Fruit fly (Drosophila melanogaster) whole organism, embryonic: ENCODE measurements around the gene Uck.
A peak's percentile ranks its signal among the peaks of the same experiment; 100 is the strongest.

Source experiments
- BEAF-32 ChIP-seq: fragments of 200-800 bp; sonication (Bioruptor generic); optimal IDR thresholded peaks from 3 replicates; lab custom pipeline; 2017; ENCODE audit warnings: missing biosample characterization, missing genetic modification characterization, mild to moderate bottlenecking, moderate library complexity, missing genetic modification reagents
- Bgb ChIP-seq: fragments of 200-800 bp; sonication (Bioruptor generic); IDR thresholded peaks from 2 replicates; pipeline ENCODE4 v1.3.6; 2022; ENCODE audit warnings: missing biosample characterization, missing genetic modification characterization; ENCODE audit not compliant: partially characterized antibody
- Blimp-1 ChIP-seq: fragments of 200-800 bp; sonication (Bioruptor generic); optimal IDR thresholded peaks from 3 replicates; lab custom pipeline; 2018; ENCODE audit warnings: missing biosample characterization, missing genetic modification characterization, mild to moderate bottlenecking, moderate library complexity, missing genetic modification reagents
- CG10431 ChIP-seq: fragments of 200-800 bp; sonication (Bioruptor generic); optimal IDR thresholded peaks from 3 replicates; lab custom pipeline; 2018; ENCODE audit warnings: missing biosample characterization, mild to moderate bottlenecking, missing genetic modification characterization
- CG10565 ChIP-seq: fragments of 200-800 bp; sonication (Bioruptor generic); optimal IDR thresholded peaks from 3 replicates; lab custom pipeline; 2016; ENCODE audit warnings: missing biosample characterization, mild to moderate bottlenecking, missing genetic modification characterization
- CG1233 ChIP-seq: fragments of 200-800 bp; sonication (Bioruptor generic); optimal IDR thresholded peaks from 4 replicates; lab custom pipeline; 2018; ENCODE audit warnings: missing biosample characterization, mild to moderate bottlenecking, missing genetic modification characterization
- CG13123 ChIP-seq: fragments of 200-800 bp; sonication (Bioruptor generic); optimal IDR thresholded peaks from 2 replicates; lab custom pipeline; 2016; ENCODE audit warnings: missing biosample characterization, missing genetic modification characterization
- CG14014 ChIP-seq: fragments of 200-800 bp; sonication (Bioruptor generic); IDR thresholded peaks from 2 replicates; pipeline ENCODE4 v1.3.6; 2022; ENCODE audit warnings: missing biosample characterization, missing genetic modification characterization
- CG1529 ChIP-seq: fragments of 200-800 bp; sonication (Bioruptor generic); optimal IDR thresholded peaks from 3 replicates; lab custom pipeline; 2018; ENCODE audit warnings: missing biosample characterization, missing genetic modification characterization
- CG17612 ChIP-seq: fragments of 200-800 bp; sonication (Bioruptor generic); IDR thresholded peaks from 2 replicates; pipeline ENCODE4 v1.3.6; 2022; ENCODE audit warnings: missing biosample characterization, missing genetic modification characterization
- CG18599 ChIP-seq: fragments of 200-800 bp; sonication (Bioruptor generic); optimal IDR thresholded peaks from 3 replicates; lab custom pipeline; 2017; ENCODE audit warnings: missing biosample characterization, missing genetic modification characterization, mild to moderate bottlenecking, moderate library complexity, missing genetic modification reagents
- CG2199 ChIP-seq: fragments of 200-800 bp; sonication (Bioruptor generic); IDR thresholded peaks from 3 replicates; pipeline ENCODE4 v1.3.6; 2022; ENCODE audit warnings: missing biosample characterization, missing genetic modification characterization
- CG30403 ChIP-seq: fragments of 200-800 bp; sonication (Bioruptor generic); optimal IDR thresholded peaks from 3 replicates; lab custom pipeline; 2016; ENCODE audit warnings: missing biosample characterization, missing genetic modification characterization
- CG3407 ChIP-seq: fragments of 200-800 bp; sonication (Bioruptor generic); optimal IDR thresholded peaks from 2 replicates; lab custom pipeline; 2018; ENCODE audit warnings: missing biosample characterization, mild to moderate bottlenecking, missing genetic modification characterization
- CG34224 ChIP-seq: fragments of 200-800 bp; sonication (Bioruptor generic); IDR thresholded peaks from 3 replicates; pipeline ENCODE4 v1.3.6; 2022; ENCODE audit warnings: missing biosample characterization, missing genetic modification characterization; ENCODE audit not compliant: partially characterized antibody
- CG34376 ChIP-seq: fragments of 200-800 bp; sonication (Bioruptor generic); optimal IDR thresholded peaks from 2 replicates; lab custom pipeline; 2018; ENCODE audit warnings: missing biosample characterization, mild to moderate bottlenecking, missing genetic modification characterization
- CG3726 ChIP-seq: fragments of 200-800 bp; sonication (Bioruptor generic); IDR thresholded peaks from 3 replicates; pipeline ENCODE4, ENCODE4 v1.3.6; 2022; ENCODE audit warnings: missing biosample characterization, missing genetic modification characterization
- CG4617 ChIP-seq: fragments of 200-800 bp; sonication (Bioruptor generic); optimal IDR thresholded peaks from 3 replicates; lab custom pipeline; 2016; ENCODE audit warnings: missing biosample characterization, missing genetic modification characterization, borderline replicate concordance
- CG6791 ChIP-seq: fragments of 200-800 bp; sonication (Bioruptor generic); IDR thresholded peaks from 3 replicates; pipeline ENCODE4 v1.3.6; 2022; ENCODE audit warnings: missing biosample characterization, missing genetic modification characterization; ENCODE audit not compliant: partially characterized antibody
- CG9437 ChIP-seq: fragments of 200-800 bp; sonication (Bioruptor generic); optimal IDR thresholded peaks from 2 replicates; lab custom pipeline; 2018; ENCODE audit warnings: missing biosample characterization, mild to moderate bottlenecking, missing genetic modification characterization
- Dref ChIP-seq: fragments of 200-800 bp; sonication (Bioruptor generic); IDR thresholded peaks from 2 replicates; pipeline ENCODE4 v1.3.6; 2022; ENCODE audit warnings: missing biosample characterization, missing genetic modification characterization
- ERR ChIP-seq: fragments of 200-800 bp; sonication (Bioruptor generic); optimal IDR thresholded peaks from 2 replicates; lab custom pipeline; 2016; ENCODE audit warnings: missing biosample characterization, missing genetic modification characterization
- Elba2 ChIP-seq: fragments of 200-800 bp; sonication (Bioruptor generic); optimal IDR thresholded peaks from 3 replicates; lab custom pipeline; 2016; ENCODE audit warnings: missing biosample characterization, missing genetic modification characterization
- HmgD ChIP-seq: fragments of 200-800 bp; sonication (Bioruptor generic); optimal IDR thresholded peaks from 3 replicates; lab custom pipeline; 2016; ENCODE audit warnings: missing biosample characterization, missing genetic modification characterization
- Hsf ChIP-seq: fragments of 200-800 bp; sonication (Bioruptor generic); optimal IDR thresholded peaks from 3 replicates; lab custom pipeline; 2016; ENCODE audit warnings: missing biosample characterization, missing genetic modification characterization
- MTF-1 ChIP-seq: fragments of 200-800 bp; sonication (Bioruptor generic); optimal IDR thresholded peaks from 2 replicates; lab custom pipeline; 2018; ENCODE audit warnings: missing biosample characterization, mild to moderate bottlenecking, missing genetic modification characterization, borderline replicate concordance
- Neu2 ChIP-seq: fragments of 200-800 bp; sonication (Bioruptor generic); optimal IDR thresholded peaks from 3 replicates; lab custom pipeline; 2016; ENCODE audit warnings: missing biosample characterization, missing genetic modification characterization, borderline replicate concordance
- Nf-YA ChIP-seq: fragments of 200-800 bp; sonication (Bioruptor generic); IDR thresholded peaks from 2 replicates; pipeline ENCODE4 v1.3.6; 2022; ENCODE audit warnings: missing biosample characterization, missing genetic modification characterization
- Spps ChIP-seq: fragments of 200-800 bp; sonication (Bioruptor generic); optimal IDR thresholded peaks from 2 replicates; lab custom pipeline; 2018; ENCODE audit warnings: missing biosample characterization, mild to moderate bottlenecking, missing genetic modification characterization
- bab2 ChIP-seq: fragments of 200-800 bp; sonication (Bioruptor generic); optimal IDR thresholded peaks from 2 replicates; lab custom pipeline; 2016; ENCODE audit warnings: missing biosample characterization, missing genetic modification characterization
- btn ChIP-seq: fragments of 200-800 bp; sonication (Bioruptor generic); optimal IDR thresholded peaks from 2 replicates; lab custom pipeline; 2016; ENCODE audit warnings: missing biosample characterization, missing genetic modification characterization
- caup ChIP-seq: fragments of 200-800 bp; sonication (Bioruptor generic); optimal IDR thresholded peaks from 3 replicates; lab custom pipeline; 2017; ENCODE audit warnings: missing biosample characterization, mild to moderate bottlenecking, missing genetic modification characterization, moderate library complexity; ENCODE audit not compliant: severe bottlenecking
- chinmo ChIP-seq: fragments of 200-800 bp; sonication (Bioruptor generic); IDR thresholded peaks from 4 replicates; pipeline ENCODE4 v1.3.6; 2022; ENCODE audit warnings: missing biosample characterization, missing genetic modification characterization; ENCODE audit not compliant: partially characterized antibody
- crc ChIP-seq: fragments of 200-800 bp; sonication (Bioruptor generic); optimal IDR thresholded peaks from 2 replicates; lab custom pipeline; 2016; ENCODE audit warnings: missing biosample characterization, missing genetic modification characterization
- dpn ChIP-seq, 2 experiments: fragments of 200-800 bp; sonication (Bioruptor generic); optimal IDR thresholded peaks; 3 replicates each; lab custom pipeline; 2016; ENCODE audit warnings: missing biosample characterization in 2 of 2, missing genetic modification characterization in 2 of 2
- ems ChIP-seq: fragments of 200-800 bp; sonication (Bioruptor generic); optimal IDR thresholded peaks from 3 replicates; lab custom pipeline; 2016; ENCODE audit warnings: missing biosample characterization, missing genetic modification characterization
- ftz-f1 ChIP-seq: fragments of 200-800 bp; sonication (Bioruptor generic); optimal IDR thresholded peaks from 2 replicates; lab custom pipeline; 2016; ENCODE audit warnings: missing biosample characterization, missing genetic modification characterization
- gce ChIP-seq: fragments of 200-800 bp; sonication (Bioruptor generic); IDR thresholded peaks from 3 replicates; pipeline ENCODE4 v1.3.6; 2022; ENCODE audit warnings: missing biosample characterization, missing genetic modification characterization
- grn ChIP-seq: fragments of 200-800 bp; sonication (Bioruptor generic); optimal IDR thresholded peaks from 3 replicates; lab custom pipeline; 2017; ENCODE audit warnings: missing biosample characterization, missing genetic modification characterization
- ham ChIP-seq: fragments of 200-800 bp; sonication (Bioruptor generic); IDR thresholded peaks from 2 replicates; pipeline ENCODE4 v1.3.6; 2022; ENCODE audit warnings: missing biosample characterization, missing genetic modification characterization
- her ChIP-seq: fragments of 200-800 bp; sonication (Bioruptor generic); optimal IDR thresholded peaks from 2 replicates; lab custom pipeline; 2016; ENCODE audit warnings: missing biosample characterization, missing genetic modification characterization
- insv ChIP-seq, 2 experiments: fragments of 200-800 bp; sonication (Bioruptor generic); optimal IDR thresholded peaks; 3 replicates each; lab custom pipeline; 2016 to 2018; ENCODE audit warnings: missing biosample characterization in 2 of 2, missing genetic modification characterization in 2 of 2
- ranshi ChIP-seq: fragments of 200-800 bp; sonication (Bioruptor generic); IDR thresholded peaks from 2 replicates; pipeline ENCODE4 v1.3.6; 2022; ENCODE audit warnings: missing biosample characterization, missing genetic modification characterization
- sc ChIP-seq, 3 experiments: fragments of >200 bp in 2 of 3; fragments of 200-800 bp in 1 of 3; sonication (Bioruptor generic) in 1 of 3; optimal IDR thresholded peaks; 2 replicates in 2 of 3; 3 replicates in 1 of 3; lab custom pipeline; 2017; ENCODE audit warnings: mild to moderate bottlenecking in 1 of 3, missing biosample characterization in 1 of 3, missing genetic modification characterization in 1 of 3, missing genetic modification reagents in 1 of 3
- sisA ChIP-seq: fragments of 200-800 bp; sonication (Bioruptor generic); IDR thresholded peaks from 2 replicates; pipeline ENCODE4 v1.3.6; 2022; ENCODE audit warnings: missing biosample characterization, missing genetic modification characterization
- stc ChIP-seq: fragments of 200-800 bp; sonication (Bioruptor generic); IDR thresholded peaks from 2 replicates; pipeline ENCODE4 v1.3.6; 2022; ENCODE audit warnings: missing biosample characterization, missing genetic modification characterization
- wek ChIP-seq: fragments of 200-800 bp; sonication (Bioruptor generic); optimal IDR thresholded peaks from 3 replicates; lab custom pipeline; 2018; ENCODE audit warnings: missing biosample characterization, mild to moderate bottlenecking, missing genetic modification characterization, moderate library complexity
- zf30C ChIP-seq: fragments of 200-800 bp; sonication (Bioruptor generic); optimal IDR thresholded peaks from 3 replicates; lab custom pipeline; 2018; ENCODE audit warnings: missing biosample characterization, mild to moderate bottlenecking, missing genetic modification characterization

Gene Uck

dm6 chr3R:24289768-24290349 lies at the start of gene Uck, which contains the start of gene CG34290 (continued):
- peak; percentile 78; the same call in 1 of the 2 replicates for TF ChIP-seq CG14014 (GFP tag; lab: Robert Waterston, UW)
- peak; percentile 32 for TF ChIP-seq btn (GFP tag; lab: Kevin White, UChicago)
- peak; percentile 57 for TF ChIP-seq Blimp-1
- TF ChIP-seq stc (GFP tag; lab: Robert Waterston, UW): peak; percentile 66; the same call in 1 of the 2 replicates
- peak; percentile 89 for TF ChIP-seq Dref (GFP tag; lab: Robert Waterston, UW)
- peak; percentile 87 for TF ChIP-seq BEAF-32 (GFP tag; lab: Kevin White, UChicago)
- TF ChIP-seq sc (optimal IDR thresholded peaks at IDR 0.05; lab: Kevin White, UChicago): no peak
- TF ChIP-seq sc (GFP tag; optimal IDR thresholded peaks at IDR 0.05; lab: Kevin White, UChicago): peak; percentile 51
- TF ChIP-seq CG34376 (GFP tag; lab: Kevin White, UChicago): peak; percentile 90
- peak; percentile 83 for TF ChIP-seq CG6791 (GFP tag; lab: Robert Waterston, UW)
- TF ChIP-seq Spps: peak; percentile 30
- peak; percentile 52 for TF ChIP-seq CG1529 (GFP tag; lab: Kevin White, UChicago)
- TF ChIP-seq CG34224 (GFP tag; lab: Robert Waterston, UW): peak; percentile 82
- peak; percentile 95 for TF ChIP-seq caup (GFP tag; lab: Kevin White, UChicago)
- peak; percentile 60; the same call in 1 of the 2 replicates for TF ChIP-seq ranshi
- TF ChIP-seq wek (GFP tag; lab: Kevin White, UChicago): peak; percentile 81
- TF ChIP-seq Neu2 (GFP tag; lab: Kevin White, UChicago): no peak
- TF ChIP-seq CG3726 (GFP tag; lab: Robert Waterston, UW): no peak
- peak; percentile 88 for TF ChIP-seq CG18599
- TF ChIP-seq grn (GFP tag; lab: Kevin White, UChicago): peak; percentile 54
- 0 out of 2 replicates have a peak, but pooled peaks have one; percentile 9 for TF ChIP-seq Nf-YA (GFP tag; lab: Robert Waterston, UW)
- peak; percentile 56 to 74 for TF ChIP-seq dpn (GFP tag; optimal IDR thresholded peaks at IDR 0.05; lab: Kevin White, UChicago)
- peak; percentile 78 for TF ChIP-seq Hsf (GFP tag; lab: Kevin White, UChicago)
- TF ChIP-seq ham: no peak
- peak; percentile 92 for TF ChIP-seq CG1233
- TF ChIP-seq CG10565 (GFP tag; lab: Kevin White, UChicago): no peak
- TF ChIP-seq ftz-f1 (GFP tag; lab: Kevin White, UChicago): peak; percentile 40
- peak; percentile 78 for TF ChIP-seq ERR
- TF ChIP-seq CG10431 (GFP tag; lab: Kevin White, UChicago): peak; percentile 60
- TF ChIP-seq CG9437 (GFP tag; lab: Kevin White, UChicago): peak; percentile 72
- TF ChIP-seq ems (GFP tag; lab: Kevin White, UChicago): peak; percentile 66
- TF ChIP-seq Elba2 (GFP tag; lab: Kevin White, UChicago): no peak
- peak; percentile 89 for TF ChIP-seq MTF-1 (GFP tag; lab: Kevin White, UChicago)
- peak in 1 of 2 experiments; percentile 66 for TF ChIP-seq insv (GFP tag; optimal IDR thresholded peaks at IDR 0.05; lab: Kevin White, UChicago)
- TF ChIP-seq sisA (GFP tag; lab: Robert Waterston, UW): no peak
- no peak for TF ChIP-seq CG17612 (GFP tag; lab: Robert Waterston, UW)
- peak; percentile 18 for TF ChIP-seq bab2
- TF ChIP-seq CG30403 (GFP tag; lab: Kevin White, UChicago): peak; percentile 52
- peak; percentile 86; the same call in 3 of the 4 replicates for TF ChIP-seq chinmo (GFP tag; lab: Robert Waterston, UW)
- TF ChIP-seq her (GFP tag; lab: Kevin White, UChicago): peak; percentile 82
- peak; percentile 69 for TF ChIP-seq crc (GFP tag; lab: Kevin White, UChicago)
- peak; percentile 39 for TF ChIP-seq zf30C (GFP tag; lab: Kevin White, UChicago)
- peak; percentile 27 for TF ChIP-seq CG13123 (GFP tag; lab: Kevin White, UChicago)
- TF ChIP-seq Bgb (GFP tag; lab: Robert Waterston, UW): peak; percentile 86
- TF ChIP-seq CG4617 (GFP tag; lab: Kevin White, UChicago): peak; percentile 70
- peak; percentile 80; the same call in 1 of the 3 replicates for TF ChIP-seq CG2199 (GFP tag; lab: Robert Waterston, UW)
- TF ChIP-seq HmgD (GFP tag; lab: Kevin White, UChicago): peak; percentile 78
- TF ChIP-seq gce (GFP tag; lab: Robert Waterston, UW): peak; percentile 78
- TF ChIP-seq CG3407 (GFP tag; lab: Kevin White, UChicago): peak; percentile 58
